Worm (Caenorhabditis elegans): ENCODE data around the gene T19D2.13.

ce11 chrX:3976755-3977154, 34.6 kb upstream of the T19D2.13 start:
- TF ChIP-seq efl-1 (GFP tag; optimal IDR thresholded peaks at IDR 0.05) (no peak), F33H1.4 (GFP tag; IDR thresholded peaks at IDR 0.05) (no peak), ekl-4 (GFP tag; IDR thresholded peaks at IDR 0.05) (no peak), Y79H2A.3 (GFP tag; conservative IDR thresholded peaks at IDR 0.05) (no peak), nhr-179 (tag; optimal IDR thresholded peaks at IDR 0.05) (no peak), ztf-22 (GFP tag; optimal IDR thresholded peaks at IDR 0.05) (no peak), unc-62 (GFP tag; optimal IDR thresholded peaks at IDR 0.05) (no peak), B0019.2 (GFP tag; conservative IDR thresholded peaks at IDR 0.05) (no peak), die-1 (tag; optimal IDR thresholded peaks at IDR 0.05) (no peak), Y67H2A.10 (GFP tag; conservative IDR thresholded peaks at IDR 0.05) (no peak), ztf-3 (GFP tag; optimal IDR thresholded peaks at IDR 0.05) (no peak)

All from whole organism, young adult.